Worm (Caenorhabditis elegans) whole organism, midembryonic: ENCODE results near the gene K07F5.12.

Source experiments
- T22C8.4 ChIP-seq: fragments of 200-800 bp; sonication (Bioruptor generic); IDR thresholded peaks from 2 replicates; pipeline ENCODE4 v1.3.6; 2022; ENCODE audit warnings: missing genetic modification characterization, missing compliant biosample characterization
- cog-1 ChIP-seq: sonication (generic microtip); optimal IDR thresholded peaks from 2 replicates; lab custom pipeline; 2016; ENCODE audit warnings: missing genetic modification characterization, missing compliant biosample characterization
- flt-1 ChIP-seq: fragments of 200-800 bp; sonication (Bioruptor generic); IDR thresholded peaks from 2 replicates; pipeline ENCODE4 v1.3.6; 2022; ENCODE audit warnings: missing genetic modification characterization, missing compliant biosample characterization
- klf-2 ChIP-seq: fragments of 200-800 bp; sonication (Bioruptor generic); conservative IDR thresholded peaks from 2 replicates; pipeline ENCODE4 v1.3.6; 2022; ENCODE audit warnings: missing genetic modification reagents, missing genetic modification characterization, missing compliant biosample characterization
- med-1 ChIP-seq: sonication (generic microtip); optimal IDR thresholded peaks from 2 replicates; lab custom pipeline; 2017; ENCODE audit warnings: missing genetic modification characterization, mild to moderate bottlenecking, missing compliant biosample characterization, antibody characterized with exemption, missing genetic modification reagents; ENCODE audit not compliant: insufficient read depth
- ref-1 ChIP-seq: fragments of 200-800 bp; sonication (Bioruptor generic); conservative IDR thresholded peaks from 2 replicates; pipeline ENCODE4 v1.3.6; 2022; ENCODE audit warnings: missing genetic modification reagents, missing genetic modification characterization, missing compliant biosample characterization
- tab-1 ChIP-seq: fragments of 200-800 bp; sonication (Bioruptor generic); IDR thresholded peaks from 2 replicates; pipeline ENCODE4 v1.3.6; 2022; ENCODE audit warnings: missing genetic modification characterization, missing compliant biosample characterization
- ztf-23 ChIP-seq: fragments of 200-800 bp; sonication (Bioruptor generic); IDR thresholded peaks from 2 replicates; pipeline ENCODE4 v1.3.6; 2022; ENCODE audit warnings: missing genetic modification reagents, missing genetic modification characterization, missing compliant biosample characterization
- ztf-29 ChIP-seq: fragments of 200-800 bp; sonication (Bioruptor generic); IDR thresholded peaks from 2 replicates; pipeline ENCODE4 v1.3.6; 2022; ENCODE audit warnings: missing genetic modification reagents, missing genetic modification characterization, missing compliant biosample characterization

Gene K07F5.12

DNA sequence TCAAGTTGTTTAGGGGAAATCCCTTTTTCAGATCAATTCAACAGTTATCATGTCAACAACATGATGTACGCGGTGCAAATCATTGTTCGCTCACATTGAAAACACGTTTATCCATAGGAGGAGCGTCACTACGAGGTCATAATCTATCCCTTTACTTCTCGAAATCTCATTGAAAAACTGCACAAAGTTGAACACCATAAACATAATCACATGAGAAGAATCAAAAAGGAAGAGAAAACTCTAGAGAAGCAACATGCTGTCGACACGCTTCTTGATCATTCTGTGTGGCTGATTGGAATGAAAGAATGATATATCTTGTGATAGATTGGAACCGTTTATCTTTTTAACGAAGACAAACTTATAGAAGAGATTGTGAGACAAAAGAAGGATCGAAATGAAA, 12.1 kb downstream of the K07F5.12 start:
- TF ChIP-seq T22C8.4 (GFP tag; lab: Robert Waterston, UW): no peak
- TF ChIP-seq ztf-29: no peak
- no peak for TF ChIP-seq klf-2
- TF ChIP-seq cog-1: no peak
- no peak for TF ChIP-seq med-1 (GFP tag; lab: Kevin White, UChicago)
- TF ChIP-seq flt-1 (GFP tag; lab: Robert Waterston, UW): no peak
- no peak for TF ChIP-seq ztf-23 (GFP tag; lab: Robert Waterston, UW)
- no peak for TF ChIP-seq ref-1
- TF ChIP-seq tab-1 (GFP tag; lab: Robert Waterston, UW): no peak

ce11 chrIV:9869344-9869743, 13.5 kb downstream of the K07F5.12 start:
- TF ChIP-seq klf-2: no peak
- no peak for TF ChIP-seq T22C8.4 (GFP tag; lab: Robert Waterston, UW)
- no peak for TF ChIP-seq ref-1
- TF ChIP-seq cog-1: no peak
- TF ChIP-seq ztf-23 (GFP tag; lab: Robert Waterston, UW): no peak
- no peak for TF ChIP-seq med-1 (GFP tag; lab: Kevin White, UChicago)
- TF ChIP-seq tab-1 (GFP tag; lab: Robert Waterston, UW): no peak
- no peak for TF ChIP-seq flt-1 (GFP tag; lab: Robert Waterston, UW)
- no peak for TF ChIP-seq ztf-29

DNA sequence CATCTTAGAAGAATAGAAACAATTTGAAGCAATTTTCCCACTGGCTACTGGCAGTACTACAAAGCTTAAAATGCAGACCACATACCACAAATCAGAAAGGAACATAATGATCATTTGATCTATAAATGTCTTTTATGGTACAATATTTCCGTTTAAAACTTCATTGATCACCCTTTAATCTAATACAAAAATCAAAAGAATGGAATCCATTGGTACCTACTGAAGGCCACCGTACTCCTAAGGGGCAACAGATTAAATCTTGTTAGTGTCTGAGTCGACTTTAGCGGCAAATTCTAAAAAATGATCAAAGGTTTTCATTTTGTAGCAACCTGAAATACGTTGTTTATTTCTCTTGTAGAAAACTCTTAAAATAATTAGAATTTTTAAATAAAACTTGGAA, 16.4 kb downstream of the K07F5.12 start:
- TF ChIP-seq cog-1: no peak
- TF ChIP-seq ztf-23 (GFP tag; lab: Robert Waterston, UW): no peak
- TF ChIP-seq ztf-29: no peak
- TF ChIP-seq ref-1: no peak
- no peak for TF ChIP-seq med-1 (GFP tag; lab: Kevin White, UChicago)
- no peak for TF ChIP-seq klf-2
- no peak for TF ChIP-seq flt-1 (GFP tag; lab: Robert Waterston, UW)
- TF ChIP-seq T22C8.4 (GFP tag; lab: Robert Waterston, UW): no peak

- TF ChIP-seq T22C8.4 (GFP tag; lab: Robert Waterston, UW) (no peak), ztf-29 (no peak), tab-1 (GFP tag; lab: Robert Waterston, UW) (no peak), klf-2 (no peak), flt-1 (GFP tag; lab: Robert Waterston, UW) (no peak), ztf-23 (GFP tag; lab: Robert Waterston, UW) (no peak)
Measured at ce11 chrIV:9872786-9873185, 17.0 kb downstream of the K07F5.12 start.

ce11 chrIV:9873837-9874236, 18.0 kb downstream of the K07F5.12 start:
- TF ChIP-seq cog-1 (no peak), ztf-23 (GFP tag; lab: Robert Waterston, UW) (no peak), ref-1 (no peak), T22C8.4 (GFP tag; lab: Robert Waterston, UW) (no peak), med-1 (GFP tag; lab: Kevin White, UChicago) (no peak), flt-1 (GFP tag; lab: Robert Waterston, UW) (no peak), klf-2 (no peak)

- TF ChIP-seq T22C8.4 (GFP tag; lab: Robert Waterston, UW) (no peak), tab-1 (GFP tag; lab: Robert Waterston, UW) (no peak), cog-1 (no peak), ztf-29 (no peak), flt-1 (GFP tag; lab: Robert Waterston, UW) (no peak), ztf-23 (GFP tag; lab: Robert Waterston, UW) (no peak), ref-1 (no peak), klf-2 (no peak), med-1 (GFP tag; lab: Kevin White, UChicago) (no peak)
Measured at ce11 chrIV:9875646-9876045, 19.8 kb downstream of the K07F5.12 start.

DNA sequence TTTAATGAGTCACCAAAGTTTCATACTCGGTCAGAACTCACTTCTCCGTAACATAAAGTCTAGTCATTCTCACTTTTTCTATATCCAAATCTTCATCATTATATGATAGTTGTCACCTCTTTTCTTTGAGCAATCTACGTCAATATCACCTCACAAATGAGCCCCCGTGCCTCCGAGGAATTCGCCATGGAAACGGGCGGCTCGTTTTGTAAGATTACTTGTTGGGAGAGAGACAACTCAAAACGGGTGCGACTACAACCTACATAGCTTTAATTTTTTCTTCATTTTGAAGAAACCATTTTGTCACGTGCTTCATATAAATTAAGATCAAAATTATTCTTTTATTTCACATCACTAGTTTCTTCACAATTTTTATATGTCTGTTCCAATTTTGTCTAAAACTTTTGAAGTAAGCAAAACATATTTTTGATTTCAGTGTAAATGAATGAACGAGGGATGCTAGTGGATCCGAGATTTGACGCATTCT, 23.1 kb downstream of the K07F5.12 start, which contains the start of gene nhr-4:
Gene nhr-4, plus strand, starts transcription at position 437 of the 487 bp plus-strand sequence.
- TF ChIP-seq med-1 (GFP tag; lab: Kevin White, UChicago) (no peak), klf-2 (no peak), ztf-23 (GFP tag; lab: Robert Waterston, UW) (no peak), ref-1 (no peak), T22C8.4 (GFP tag; lab: Robert Waterston, UW) (no peak), flt-1 (GFP tag; lab: Robert Waterston, UW) (no peak), cog-1 (no peak), ztf-29 (no peak), tab-1 (GFP tag; lab: Robert Waterston, UW) (no peak)

ce11 chrIV:9884257-9884656, 28.4 kb downstream of the K07F5.12 start, which contains the start of the genes prp-18 and mccc-1:
Gene prp-18 (minus strand): TSS chrIV:9884383.
Gene mccc-1 (plus strand): TSS chrIV:9884570.
- TF ChIP-seq tab-1 (GFP tag; lab: Robert Waterston, UW) (no peak), ztf-29 (no peak), flt-1 (GFP tag; lab: Robert Waterston, UW) (no peak), med-1 (GFP tag; lab: Kevin White, UChicago) (no peak), ref-1 (no peak), cog-1 (no peak), ztf-23 (GFP tag; lab: Robert Waterston, UW) (no peak), T22C8.4 (GFP tag; lab: Robert Waterston, UW) (no peak), klf-2 (no peak)

ce11 chrIV:9889857-9890256, 34.0 kb downstream of the K07F5.12 start, which contains the start of gene ttbk-3:
Gene ttbk-3 (minus strand): TSS chrIV:9889957.
- TF ChIP-seq flt-1 (GFP tag; lab: Robert Waterston, UW): no peak
- no peak for TF ChIP-seq med-1 (GFP tag; lab: Kevin White, UChicago)
- no peak for TF ChIP-seq ztf-29
- no peak for TF ChIP-seq ref-1
- no peak for TF ChIP-seq ztf-23 (GFP tag; lab: Robert Waterston, UW)
- no peak for TF ChIP-seq T22C8.4 (GFP tag; lab: Robert Waterston, UW)
- TF ChIP-seq klf-2: no peak
- no peak for TF ChIP-seq cog-1
- TF ChIP-seq tab-1 (GFP tag; lab: Robert Waterston, UW): no peak

ce11 chrIV:9891938-9892337, 36.1 kb downstream of the K07F5.12 start, which contains the start of gene F32B6.4:
Gene F32B6.4 (minus strand): TSS chrIV:9892038.
- TF ChIP-seq cog-1 (no peak), med-1 (GFP tag; lab: Kevin White, UChicago) (no peak), T22C8.4 (GFP tag; lab: Robert Waterston, UW) (no peak), ref-1 (no peak), ztf-29 (no peak), ztf-23 (GFP tag; lab: Robert Waterston, UW) (no peak), klf-2 (no peak), flt-1 (GFP tag; lab: Robert Waterston, UW) (no peak), tab-1 (GFP tag; lab: Robert Waterston, UW) (no peak)
